Worm (Caenorhabditis elegans): ENCODE measurements around the gene srg-47.

srg-47 gene

ce11 chrV:14508556-14508955 lies 47.5 kb downstream of the srg-47 start:
- TF ChIP-seq ceh-62 (tag; optimal IDR thresholded peaks at IDR 0.05) (no peak), aha-1 (tag) (peak; percentile 68), unc-62 (GFP tag; optimal IDR thresholded peaks at IDR 0.05 in 1 of 2) (peak in 1 of 2 experiments; percentile 66), unc-62 (tag; optimal IDR thresholded peaks at IDR 0.05) (no peak)

ce11 chrV:14508005-14508521 lies 48.0 kb downstream of the srg-47 start, which contains the start of gene R02D5.1:
R02D5.1 (plus strand) TSS chrV:14508249.
- TF ChIP-seq cey-2 (tag; optimal IDR thresholded peaks at IDR 0.05; ENCODE audit: borderline replicate concordance, insufficient read depth), result no peak
- TF ChIP-seq nhr-41 (GFP tag; IDR thresholded peaks at IDR 0.05), result no peak
- no peak for TF ChIP-seq Y5F2A.4 (GFP tag; optimal IDR thresholded peaks at IDR 0.05)
- TF ChIP-seq nhr-48 (tag; optimal IDR thresholded peaks at IDR 0.05), result peak; percentile 43
- TF ChIP-seq hlh-11 (tag; optimal IDR thresholded peaks at IDR 0.05), result peak; percentile 25
- no peak for TF ChIP-seq hif-1 (tag; optimal IDR thresholded peaks at IDR 0.05)

ce11 chrV:14506713-14507675 lies 49.1 kb downstream of the srg-47 start:
- TF ChIP-seq unc-39 (tag; optimal IDR thresholded peaks at IDR 0.05) (no peak), ama-1 (optimal IDR thresholded peaks at IDR 0.05) (no peak), hif-1 (tag; optimal IDR thresholded peaks at IDR 0.05) (no peak), tag-97 (GFP tag; IDR thresholded peaks at IDR 0.05) (no peak), unc-62 (GFP tag; optimal IDR thresholded peaks at IDR 0.05 in 1 of 2) (peak in 1 of 2 experiments; percentile 40), unc-62 (tag; optimal IDR thresholded peaks at IDR 0.05) (no peak), lim-7 (GFP tag; IDR thresholded peaks at IDR 0.05) (no peak), aha-1 (tag) (peak; percentile 75), mdl-1 (tag; optimal IDR thresholded peaks at IDR 0.05) (no peak), madf-5 (GFP tag; IDR thresholded peaks at IDR 0.05) (no peak), aly-2 (tag; optimal IDR thresholded peaks at IDR 0.05) (no peak), nhr-28 (tag; optimal IDR thresholded peaks at IDR 0.05) (peak; percentile 13), spr-1 (tag; optimal IDR thresholded peaks at IDR 0.05) (no peak)

ce11 chrV:14505745-14506214 lies 50.3 kb downstream of the srg-47 start:
- TF ChIP-seq hlh-11 (tag; optimal IDR thresholded peaks at IDR 0.05) (peak; percentile 86), unc-130 (GFP tag; optimal IDR thresholded peaks at IDR 0.05) (no peak), nhr-25 (tag; optimal IDR thresholded peaks at IDR 0.05; ENCODE audit: borderline replicate concordance, insufficient read depth) (peak; percentile 4), pqm-1 (tag; optimal IDR thresholded peaks at IDR 0.05) (peak; percentile 77), nhr-102 (tag; optimal IDR thresholded peaks at IDR 0.05) (peak; percentile 17), spr-1 (tag; optimal IDR thresholded peaks at IDR 0.05) (peak; percentile 69), mxl-2 (GFP tag; conservative IDR thresholded peaks at IDR 0.05) (no peak), nhr-42 (GFP tag; IDR thresholded peaks at IDR 0.05) (no peak), nhr-48 (tag; optimal IDR thresholded peaks at IDR 0.05) (peak; percentile 78), php-3 (GFP tag; IDR thresholded peaks at IDR 0.05) (no peak), tra-1 (GFP tag; IDR thresholded peaks at IDR 0.05) (peak; percentile 72; the same call in 1 of the 2 replicates), hlh-30 (tag; optimal IDR thresholded peaks at IDR 0.05; ENCODE audit: insufficient read depth) (peak; percentile 76), daf-8 (GFP tag; IDR thresholded peaks at IDR 0.05) (no peak), egl-43 (GFP tag; IDR thresholded peaks at IDR 0.05) (peak; percentile 37; the same call in 1 of the 2 replicates), mxl-3 (GFP tag; optimal IDR thresholded peaks at IDR 0.05) (peak; percentile 92), snpc-4 (tag; optimal IDR thresholded peaks at IDR 0.05) (no peak), unc-62 (GFP tag; optimal IDR thresholded peaks at IDR 0.05 in 1 of 2) (peak in 1 of 2 experiments; percentile 66), unc-62 (tag; optimal IDR thresholded peaks at IDR 0.05) (no peak), lin-29 (GFP tag; IDR thresholded peaks at IDR 0.05) (no peak), attf-4 (tag; optimal IDR thresholded peaks at IDR 0.05) (no peak), ctbp-1 (GFP tag; IDR thresholded peaks at IDR 0.05) (no peak), dmd-6 (GFP tag; IDR thresholded peaks at IDR 0.05) (peak; percentile 75), mes-2 (tag; optimal IDR thresholded peaks at IDR 0.05; ENCODE audit: poor library complexity, severe bottlenecking) (peak; percentile 34), aha-1 (tag) (peak; percentile 81), nhr-28 (tag; optimal IDR thresholded peaks at IDR 0.05) (peak; percentile 84), mep-1 (tag; optimal IDR thresholded peaks at IDR 0.05) (peak; percentile 2), set-16 (GFP tag; IDR thresholded peaks at IDR 0.05) (peak; percentile 20; the same call in 1 of the 2 replicates), spr-3 (GFP tag; optimal IDR thresholded peaks at IDR 0.05) (no peak), tag-97 (GFP tag; IDR thresholded peaks at IDR 0.05) (no peak), dpl-1 (GFP tag; optimal IDR thresholded peaks at IDR 0.05) (no peak)

Data from whole organism, L4 larva.